Fruit fly (Drosophila melanogaster) S2 (cell line): ENCODE results near the gene MtnE.

ENCODE experiments used
- CG8478 ChIP-seq: fragments of >200 bp; optimal IDR thresholded peaks from 2 replicates; lab custom pipeline; 2018
- CTCF ChIP-seq, 2 experiments: fragments of >200 bp; optimal IDR thresholded peaks; 2 replicates each; lab custom pipeline; 2018

- TF ChIP-seq CTCF (optimal IDR thresholded peaks at IDR 0.05; lab: Kevin White, UChicago) = no peak
- TF ChIP-seq CG8478 (lab: Kevin White, UChicago) = no peak
Measured at dm6 chr3R:20542283-20543144, 8.0 kb upstream of the MtnE start.
